Worm (Caenorhabditis elegans) whole organism, L2 larva: ENCODE data around the gene col-93.

Experiments used
- C34F6.9 ChIP-seq: fragments of 150-350 bp; optimal IDR thresholded peaks from 2 replicates; lab custom pipeline; 2014; ENCODE audit warnings: missing biosample characterization, missing genetic modification characterization
- F13H6.1 ChIP-seq: sonication (generic microtip); optimal IDR thresholded peaks from 2 replicates; lab custom pipeline; 2016; ENCODE audit warnings: missing genetic modification characterization, missing compliant biosample characterization
- Y55F3AM.14 ChIP-seq: fragments of 200-800 bp; sonication (Bioruptor generic); optimal IDR thresholded peaks from 2 replicates; lab custom pipeline; 2018; ENCODE audit warnings: mild to moderate bottlenecking, missing genetic modification characterization, missing compliant biosample characterization
- ZK546.5 ChIP-seq: sonication (generic microtip); optimal IDR thresholded peaks from 2 replicates; lab custom pipeline; 2017; ENCODE audit warnings: missing biosample characterization, missing genetic modification characterization
- aly-2 ChIP-seq: fragments of 150-350 bp; optimal IDR thresholded peaks from 2 replicates; lab custom pipeline; 2014; ENCODE audit warnings: missing biosample characterization, missing genetic modification characterization
- blmp-1 ChIP-seq: sonication (generic microtip); optimal IDR thresholded peaks from 2 replicates; lab custom pipeline; 2017; ENCODE audit warnings: missing genetic modification characterization, mild to moderate bottlenecking, missing compliant biosample characterization, antibody characterized with exemption, moderate library complexity; ENCODE audit not compliant: insufficient read depth
- ceh-16 ChIP-seq: fragments of 150-350 bp; optimal IDR thresholded peaks from 2 replicates; lab custom pipeline; 2014; ENCODE audit warnings: missing biosample characterization, missing genetic modification characterization
- ceh-82 ChIP-seq: fragments of 150-350 bp; optimal IDR thresholded peaks from 2 replicates; lab custom pipeline; 2014; ENCODE audit warnings: missing biosample characterization, missing genetic modification characterization
- crh-2 ChIP-seq: sonication (generic microtip); optimal IDR thresholded peaks from 2 replicates; lab custom pipeline; 2017; ENCODE audit warnings: missing biosample characterization, missing genetic modification characterization
- egl-27 ChIP-seq: sonication (generic microtip); optimal IDR thresholded peaks from 3 replicates; lab custom pipeline; 2017; ENCODE audit warnings: missing biosample characterization, missing genetic modification reagents, missing genetic modification characterization
- elt-1 ChIP-seq: fragments of 150-350 bp; optimal IDR thresholded peaks from 2 replicates; lab custom pipeline; 2014; ENCODE audit warnings: missing biosample characterization, missing genetic modification characterization
- elt-3 ChIP-seq: sonication (generic microtip); optimal IDR thresholded peaks from 2 replicates; lab custom pipeline; 2017; ENCODE audit warnings: missing biosample characterization, missing genetic modification characterization
- fos-1 ChIP-seq: fragments of 150-350 bp; optimal IDR thresholded peaks from 2 replicates; lab custom pipeline; 2014; ENCODE audit warnings: missing biosample characterization, missing genetic modification characterization
- gmeb-1 ChIP-seq: fragments of 150-350 bp; optimal IDR thresholded peaks from 2 replicates; lab custom pipeline; 2014; ENCODE audit warnings: missing biosample characterization, missing genetic modification characterization
- lin-11 ChIP-seq: fragments of 150-350 bp; sonication (generic microtip); optimal IDR thresholded peaks from 2 replicates; lab custom pipeline; 2014; ENCODE audit warnings: missing biosample characterization, missing genetic modification characterization, inconsistent platforms, mixed read lengths
- lin-13 ChIP-seq: fragments of 150-350 bp; optimal IDR thresholded peaks from 2 replicates; lab custom pipeline; 2014; ENCODE audit warnings: missing biosample characterization, missing genetic modification reagents, missing genetic modification characterization
- lin-39 ChIP-seq: fragments of 150-350 bp; optimal IDR thresholded peaks from 2 replicates; lab custom pipeline; 2014; ENCODE audit warnings: missing biosample characterization, missing genetic modification reagents, missing genetic modification characterization
- lsy-2 ChIP-seq, 2 experiments: fragments of 150-350 bp in 1 of 2; sonication (generic microtip) in 1 of 2; optimal IDR thresholded peaks; 2 replicates each; lab custom pipeline; 2014 to 2017; ENCODE audit warnings: missing biosample characterization in 2 of 2, missing genetic modification characterization in 2 of 2
- mab-5 ChIP-seq: fragments of 150-350 bp; optimal IDR thresholded peaks from 2 replicates; lab custom pipeline; 2014; ENCODE audit warnings: missing biosample characterization, missing genetic modification characterization
- mbf-1 ChIP-seq: sonication (generic microtip); optimal IDR thresholded peaks from 2 replicates; lab custom pipeline; 2017; ENCODE audit warnings: missing biosample characterization, missing genetic modification characterization
- mdl-1 ChIP-seq, 2 experiments: fragments of 150-350 bp in 1 of 2; sonication (generic microtip) in 1 of 2; optimal IDR thresholded peaks; 2 replicates each; lab custom pipeline; 2017; ENCODE audit warnings: missing biosample characterization in 2 of 2, missing genetic modification characterization in 2 of 2
- nhr-11 ChIP-seq: fragments of 150-350 bp; optimal IDR thresholded peaks from 2 replicates; lab custom pipeline; 2014; ENCODE audit warnings: missing biosample characterization, missing genetic modification characterization
- nhr-12 ChIP-seq: fragments of 150-350 bp; optimal IDR thresholded peaks from 2 replicates; lab custom pipeline; 2014; ENCODE audit warnings: missing biosample characterization, missing genetic modification characterization
- nhr-129 ChIP-seq: fragments of 150-350 bp; optimal IDR thresholded peaks from 2 replicates; lab custom pipeline; 2014; ENCODE audit warnings: missing biosample characterization, missing genetic modification characterization
- nhr-21 ChIP-seq: fragments of 150-350 bp; optimal IDR thresholded peaks from 2 replicates; lab custom pipeline; 2014; ENCODE audit warnings: missing biosample characterization, missing genetic modification characterization
- nhr-23 ChIP-seq: fragments of 150-350 bp; optimal IDR thresholded peaks from 2 replicates; lab custom pipeline; 2014; ENCODE audit warnings: missing biosample characterization, missing genetic modification reagents, missing genetic modification characterization
- nhr-6 ChIP-seq: fragments of 150-350 bp; optimal IDR thresholded peaks from 2 replicates; lab custom pipeline; 2014; ENCODE audit warnings: missing biosample characterization, missing genetic modification characterization
- nhr-77 ChIP-seq: fragments of 150-350 bp; optimal IDR thresholded peaks from 2 replicates; lab custom pipeline; 2014; ENCODE audit warnings: missing biosample characterization, missing genetic modification characterization
- peb-1 ChIP-seq: fragments of 150-350 bp; optimal IDR thresholded peaks from 2 replicates; lab custom pipeline; 2014; ENCODE audit warnings: missing biosample characterization, missing genetic modification characterization
- sem-4 ChIP-seq: fragments of 150-350 bp; optimal IDR thresholded peaks from 2 replicates; lab custom pipeline; 2014; ENCODE audit warnings: missing biosample characterization, missing genetic modification reagents, missing genetic modification characterization
- skn-1 ChIP-seq: sonication (generic microtip); optimal IDR thresholded peaks from 2 replicates; lab custom pipeline; 2017; ENCODE audit warnings: missing biosample characterization, missing genetic modification characterization
- sma-3 ChIP-seq: sonication (generic microtip); optimal IDR thresholded peaks from 2 replicates; lab custom pipeline; 2016; ENCODE audit warnings: missing genetic modification reagents, missing genetic modification characterization, missing compliant biosample characterization
- unc-39 ChIP-seq: fragments of 150-350 bp; optimal IDR thresholded peaks from 2 replicates; lab custom pipeline; 2014; ENCODE audit warnings: missing biosample characterization, missing genetic modification characterization
- unc-55 ChIP-seq: fragments of 150-350 bp; sonication (generic microtip); optimal IDR thresholded peaks from 3 replicates; lab custom pipeline; 2014; ENCODE audit warnings: missing biosample characterization, missing genetic modification reagents, missing genetic modification characterization
- unc-62 ChIP-seq: fragments of 150-350 bp; optimal IDR thresholded peaks from 2 replicates; lab custom pipeline; 2014; ENCODE audit warnings: missing biosample characterization, missing genetic modification reagents, missing genetic modification characterization
- zag-1 ChIP-seq: fragments of 150-350 bp; optimal IDR thresholded peaks from 2 replicates; lab custom pipeline; 2014; ENCODE audit warnings: missing biosample characterization, missing genetic modification characterization
- ztf-11 ChIP-seq: sonication (generic microtip); optimal IDR thresholded peaks from 2 replicates; lab custom pipeline; 2017; ENCODE audit warnings: missing biosample characterization, missing genetic modification characterization

col-93 gene

ce11 chrIII:10957236-10957635 is 28.2 kb downstream of the col-93 start:
- TF ChIP-seq sma-3 (GFP tag; lab: Kevin White, UChicago) (no peak), elt-3 (no peak), nhr-77 (tag; lab: Kevin White, UChicago) (no peak), ceh-82 (no peak), ztf-11 (tag; lab: Kevin White, UChicago) (no peak), unc-62 (no peak), mbf-1 (no peak), zag-1 (tag; lab: Kevin White, UChicago) (no peak)

DNA sequence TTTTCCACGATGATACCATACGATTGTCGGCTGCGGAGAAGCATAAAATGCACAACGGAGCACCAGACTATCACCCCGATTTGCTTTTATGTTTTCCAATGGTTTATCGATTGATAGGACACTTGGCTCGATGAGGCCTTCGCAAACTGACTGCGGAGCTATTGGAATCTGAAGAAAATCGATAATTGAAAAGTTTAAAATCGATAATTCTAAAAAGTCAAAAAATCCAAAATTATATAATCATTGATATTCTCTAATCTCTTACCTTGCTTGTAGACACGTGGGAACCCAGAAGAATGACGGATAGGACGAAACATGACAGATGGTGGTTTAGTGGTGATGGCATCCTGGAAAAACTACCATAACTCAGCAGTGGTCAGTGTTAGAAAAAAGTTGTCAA is 32.2 kb downstream of the col-93 start, which contains the start of gene zig-5:
TSS of gene zig-5 (minus strand) at position 349 of the 400 bp plus-strand sequence.
- TF ChIP-seq blmp-1 (tag; lab: Kevin White, UChicago) (no peak), peb-1 (tag; lab: Kevin White, UChicago) (no peak), nhr-21 (tag; lab: Kevin White, UChicago) (no peak), nhr-6 (tag; lab: Kevin White, UChicago) (no peak), crh-2 (tag; lab: Kevin White, UChicago) (no peak)

ce11 chrIII:10951713-10952112 is 33.7 kb downstream of the col-93 start:
- no peak for TF ChIP-seq blmp-1 (tag; lab: Kevin White, UChicago)
- TF ChIP-seq ztf-11 (tag; lab: Kevin White, UChicago): no peak
- no peak for TF ChIP-seq aly-2 (tag; lab: Kevin White, UChicago)
- no peak for TF ChIP-seq nhr-11 (tag; lab: Kevin White, UChicago)
- no peak for TF ChIP-seq zag-1 (tag; lab: Kevin White, UChicago)

DNA sequence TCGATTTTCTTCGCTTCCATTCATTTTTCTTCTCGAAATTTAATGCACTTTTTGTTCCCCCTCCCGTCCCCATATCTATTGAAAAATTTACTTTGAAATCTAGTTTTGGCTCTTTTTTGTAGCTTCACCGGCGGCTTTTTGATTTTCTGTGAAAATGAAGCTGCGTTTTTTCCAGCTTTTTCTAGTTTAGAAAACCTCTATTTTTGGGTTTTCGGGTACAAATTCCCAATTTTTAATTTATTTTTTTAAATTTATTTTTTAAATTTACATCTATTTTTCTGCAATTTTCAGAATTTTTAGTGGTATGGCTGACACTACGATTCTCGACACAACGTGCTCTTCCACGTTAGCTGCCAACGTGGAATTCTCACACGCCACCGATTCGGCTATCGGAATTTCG is 38.3 kb downstream of the col-93 start, which contains the start of gene strd-1:
TSS of gene strd-1 (plus strand) at position 301 of the 400 bp plus-strand sequence.
- TF ChIP-seq ZK546.5 (no peak), unc-62 (no peak), unc-55 (no peak), lin-13 (no peak)

- no peak for TF ChIP-seq C34F6.9 (tag; lab: Kevin White, UChicago)
These were observed 39.9 kb downstream of the col-93 start for ce11 chrIII:10945537-10945936.

- TF ChIP-seq sem-4 (tag; lab: Kevin White, UChicago): no peak
These were observed 42.5 kb downstream of the col-93 start for ce11 chrIII:10942905-10943304.

- TF ChIP-seq fos-1 (tag; lab: Kevin White, UChicago): no peak
- TF ChIP-seq lin-11: no peak
- no peak for TF ChIP-seq ceh-16
- TF ChIP-seq nhr-11 (tag; lab: Kevin White, UChicago): no peak
- no peak for TF ChIP-seq ztf-11 (tag; lab: Kevin White, UChicago)
- no peak for TF ChIP-seq sem-4 (tag; lab: Kevin White, UChicago)
- TF ChIP-seq Y55F3AM.14 (GFP tag; lab: Kevin White, UChicago): no peak
- no peak for TF ChIP-seq unc-39 (tag; lab: Kevin White, UChicago)
- TF ChIP-seq lin-39: no peak
- no peak for TF ChIP-seq F13H6.1 (tag; lab: Kevin White, UChicago)
- no peak for TF ChIP-seq egl-27 (tag; lab: Kevin White, UChicago)
- no peak for TF ChIP-seq mab-5
- TF ChIP-seq mbf-1: no peak
- TF ChIP-seq C34F6.9 (tag; lab: Kevin White, UChicago): no peak
These were observed 46.2 kb downstream of the col-93 start for ce11 chrIII:10939184-10939583.

ce11 chrIII:10935944-10936343 is 49.5 kb downstream of the col-93 start, which contains the start of gene rle-1:
Gene rle-1, plus strand, starts transcription at chrIII:10936244.
- TF ChIP-seq F13H6.1 (tag; lab: Kevin White, UChicago) (no peak), crh-2 (tag; lab: Kevin White, UChicago) (no peak), elt-1 (tag; lab: Kevin White, UChicago) (no peak), nhr-129 (tag; lab: Kevin White, UChicago) (no peak), nhr-23 (no peak), lin-11 (no peak), fos-1 (tag; lab: Kevin White, UChicago) (no peak), lin-39 (no peak), peb-1 (tag; lab: Kevin White, UChicago) (no peak), nhr-12 (tag; lab: Kevin White, UChicago) (no peak), lsy-2 (tag; optimal IDR thresholded peaks at IDR 0.05; lab: Kevin White, UChicago) (no peak), ceh-82 (no peak), ceh-16 (no peak), mdl-1 (tag; optimal IDR thresholded peaks at IDR 0.05; lab: Kevin White, UChicago) (no peak), nhr-77 (tag; lab: Kevin White, UChicago) (no peak), unc-62 (no peak), skn-1 (tag; lab: Kevin White, UChicago) (no peak), gmeb-1 (tag; lab: Kevin White, UChicago) (no peak)
- TF ChIP-seq, all 48 proteins: peak for 0
